Worm (Caenorhabditis elegans): Measurements from ENCODE around the gene sra-11.
"Not testable (repeated sequence)": the region's sequence is repeated elsewhere in the genome, so short reads cannot be mapped to it uniquely, and the experiment has no call there.

DNA sequence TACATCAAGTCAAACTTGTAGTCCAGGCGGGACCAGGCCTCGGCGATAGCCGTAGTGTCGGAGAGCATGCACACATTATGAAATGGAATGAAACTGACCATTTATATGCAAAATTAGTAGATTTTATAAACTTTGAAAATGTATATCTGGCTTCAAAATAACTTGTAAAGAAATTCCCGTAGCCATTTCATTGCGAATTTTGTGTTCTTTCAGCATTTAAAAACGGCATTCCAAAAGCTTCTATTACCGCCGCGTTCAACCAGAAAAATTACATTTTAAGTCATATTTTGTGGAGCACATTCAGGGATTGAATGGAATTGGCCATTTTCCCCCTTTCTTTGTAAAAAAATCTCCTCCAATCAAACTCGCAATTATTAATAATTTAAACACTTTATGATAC lies 12.8 kb upstream of the sra-11 start, which contains the start of gene Y19D2B.1:
- not testable (repeated sequence) for TF ChIP-seq flt-1 (GFP tag; IDR thresholded peaks at IDR 0.05); T22C8.4 (GFP tag; IDR thresholded peaks at IDR 0.05); ztf-23 (GFP tag; IDR thresholded peaks at IDR 0.05); cog-1 (tag; optimal IDR thresholded peaks at IDR 0.05); klf-2 (GFP tag; conservative IDR thresholded peaks at IDR 0.05); med-1 (GFP tag; optimal IDR thresholded peaks at IDR 0.05; ENCODE audit: insufficient read depth); tab-1 (GFP tag; IDR thresholded peaks at IDR 0.05); ztf-29 (GFP tag; IDR thresholded peaks at IDR 0.05)
